Fruit fly (Drosophila melanogaster) whole organism, embryonic: Measurements from ENCODE around the gene CG45544.

Experiments used
- CG11093 ChIP-seq: fragments of 200-800 bp; sonication (Bioruptor generic); IDR thresholded peaks from 3 replicates; pipeline ENCODE4 v1.3.6; 2022; ENCODE audit warnings: missing biosample characterization, missing genetic modification characterization
- CG16813 ChIP-seq: fragments of 200-800 bp; sonication (Bioruptor generic); IDR thresholded peaks from 3 replicates; pipeline ENCODE4 v1.3.6; 2022; ENCODE audit warnings: missing biosample characterization, missing genetic modification characterization; ENCODE audit not compliant: partially characterized antibody
- CG33213 ChIP-seq: fragments of 200-800 bp; sonication (Bioruptor generic); optimal IDR thresholded peaks from 3 replicates; lab custom pipeline; 2016; ENCODE audit warnings: missing biosample characterization, missing genetic modification characterization
- CG4360 ChIP-seq: fragments of 200-800 bp; sonication (Bioruptor generic); IDR thresholded peaks from 2 replicates; pipeline ENCODE4 v1.3.6; 2022; ENCODE audit warnings: missing biosample characterization, missing genetic modification characterization
- CG4854 ChIP-seq: fragments of 200-800 bp; sonication (Bioruptor generic); optimal IDR thresholded peaks from 2 replicates; lab custom pipeline; 2016; ENCODE audit warnings: missing biosample characterization, missing genetic modification characterization, inconsistent platforms
- Med ChIP-seq: fragments of 200-800 bp; sonication (Bioruptor generic); peaks from one replicate; lab custom pipeline; 2016; ENCODE audit warnings: missing biosample characterization, missing genetic modification characterization, mild to moderate bottlenecking, inconsistent platforms, moderate library complexity
- lbe ChIP-seq: fragments of 200-800 bp; sonication (Bioruptor generic); optimal IDR thresholded peaks from 2 replicates; lab custom pipeline; 2016; ENCODE audit warnings: missing biosample characterization, mild to moderate bottlenecking, missing genetic modification characterization
- tap ChIP-seq: fragments of 200-800 bp; optimal IDR thresholded peaks from 3 replicates; lab custom pipeline; 2019; ENCODE audit warnings: missing biosample characterization, mild to moderate bottlenecking, missing genetic modification characterization, moderate library complexity

dm6 chr3R:29279557-29280203 is 23.4 kb downstream of the CG45544 start:
- TF ChIP-seq tap (tag; lab: Kevin White, UChicago) (no peak), CG4854 (GFP tag; lab: Kevin White, UChicago) (no peak), CG16813 (no peak), CG11093 (GFP tag; lab: Robert Waterston, UW) (no peak), Med (GFP tag; lab: Kevin White, UChicago) (no peak), lbe (no peak), CG4360 (GFP tag; lab: Robert Waterston, UW) (no peak), CG33213 (GFP tag; lab: Kevin White, UChicago) (no peak)
